Worm (Caenorhabditis elegans) whole organism, L2 larva: ENCODE results near the gene C15H11.1.

Experiments used
- Y55F3AM.14 ChIP-seq: fragments of 200-800 bp; sonication (Bioruptor generic); optimal IDR thresholded peaks from 2 replicates; lab custom pipeline; 2018; ENCODE audit warnings: mild to moderate bottlenecking, missing genetic modification characterization, missing compliant biosample characterization
- ZK546.5 ChIP-seq: sonication (generic microtip); optimal IDR thresholded peaks from 2 replicates; lab custom pipeline; 2017; ENCODE audit warnings: missing biosample characterization, missing genetic modification characterization
- ama-1 ChIP-seq: fragments of 150-350 bp; optimal IDR thresholded peaks from 2 replicates; lab custom pipeline; 2018; ENCODE audit warnings: inconsistent platforms
- blmp-1 ChIP-seq: sonication (generic microtip); optimal IDR thresholded peaks from 2 replicates; lab custom pipeline; 2017; ENCODE audit warnings: missing genetic modification characterization, mild to moderate bottlenecking, missing compliant biosample characterization, antibody characterized with exemption, moderate library complexity; ENCODE audit not compliant: insufficient read depth
- ceh-82 ChIP-seq: fragments of 150-350 bp; optimal IDR thresholded peaks from 2 replicates; lab custom pipeline; 2014; ENCODE audit warnings: missing biosample characterization, missing genetic modification characterization
- crh-2 ChIP-seq: sonication (generic microtip); optimal IDR thresholded peaks from 2 replicates; lab custom pipeline; 2017; ENCODE audit warnings: missing biosample characterization, missing genetic modification characterization
- nhr-11 ChIP-seq: fragments of 150-350 bp; optimal IDR thresholded peaks from 2 replicates; lab custom pipeline; 2014; ENCODE audit warnings: missing biosample characterization, missing genetic modification characterization
- nhr-12 ChIP-seq: fragments of 150-350 bp; optimal IDR thresholded peaks from 2 replicates; lab custom pipeline; 2014; ENCODE audit warnings: missing biosample characterization, missing genetic modification characterization
- nhr-25 ChIP-seq: fragments of 150-350 bp; sonication (generic microtip); optimal IDR thresholded peaks from 3 replicates; lab custom pipeline; 2014; ENCODE audit warnings: missing biosample characterization, missing genetic modification characterization
- nhr-6 ChIP-seq: fragments of 150-350 bp; optimal IDR thresholded peaks from 2 replicates; lab custom pipeline; 2014; ENCODE audit warnings: missing biosample characterization, missing genetic modification characterization
- snpc-4 ChIP-seq: fragments of 150-350 bp; optimal IDR thresholded peaks from 2 replicates; lab custom pipeline; 2014; ENCODE audit warnings: missing biosample characterization, missing genetic modification characterization
- unc-55 ChIP-seq: fragments of 150-350 bp; sonication (generic microtip); optimal IDR thresholded peaks from 3 replicates; lab custom pipeline; 2014; ENCODE audit warnings: missing biosample characterization, missing genetic modification reagents, missing genetic modification characterization

DNA sequence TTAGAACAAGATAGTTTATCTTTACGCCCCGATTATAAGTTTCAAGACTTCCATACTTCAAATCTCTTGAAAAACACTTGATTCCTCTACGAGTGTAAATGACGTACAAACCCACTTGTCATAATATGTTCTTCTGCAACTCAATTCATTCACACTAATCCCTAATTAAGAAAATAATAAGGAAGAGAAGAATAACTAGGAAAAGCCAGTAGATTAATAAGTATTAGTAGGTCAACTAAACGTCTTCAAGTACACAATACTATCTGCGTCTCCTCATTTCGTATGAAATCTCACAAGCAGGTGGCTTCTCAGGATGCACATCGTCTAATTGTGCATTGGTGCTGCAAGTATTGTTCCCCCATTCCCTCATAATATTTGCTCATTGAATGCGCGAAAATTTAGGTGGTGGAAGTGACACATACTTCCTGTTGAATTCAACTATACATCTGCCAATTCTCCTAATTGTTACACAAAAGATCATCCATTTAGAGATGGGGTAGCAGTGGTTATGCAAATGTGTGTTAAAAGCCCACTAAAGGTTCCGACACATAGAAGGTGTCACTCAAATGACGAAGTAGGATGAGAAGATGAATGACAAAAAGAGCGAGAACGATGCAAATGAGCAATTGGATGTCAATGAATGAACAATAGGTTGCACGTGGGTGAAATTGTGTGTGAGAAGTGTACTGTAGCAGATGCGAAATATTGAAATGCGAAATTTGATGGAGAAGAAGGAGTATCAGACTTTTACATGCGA lies 33.6 kb downstream of the C15H11.1 start:
- TF ChIP-seq Y55F3AM.14 (GFP tag; lab: Kevin White, UChicago) (no peak), nhr-12 (tag; lab: Kevin White, UChicago) (no peak), ZK546.5 (tag; lab: Kevin White, UChicago) (no peak), crh-2 (tag; lab: Kevin White, UChicago) (no peak), nhr-25 (no peak), ceh-82 (tag; lab: Kevin White, UChicago) (no peak), nhr-11 (no peak), unc-55 (GFP tag; lab: Kevin White, UChicago) (no peak), snpc-4 (tag; lab: Kevin White, UChicago) (no peak), ama-1 (lab: Kevin White, UChicago) (no peak), nhr-6 (no peak), blmp-1 (tag; lab: Kevin White, UChicago) (no peak)
